Fruit fly (Drosophila melanogaster) whole organism, embryonic: ENCODE results near the gene elB.

Experiments used
- CG10366 ChIP-seq: fragments of 200-800 bp; sonication (Bioruptor generic); IDR thresholded peaks from 2 replicates; pipeline ENCODE4 v1.3.6; 2022; ENCODE audit warnings: missing biosample characterization, missing genetic modification characterization
- CG11456 ChIP-seq: fragments of 200-800 bp; sonication (Bioruptor generic); IDR thresholded peaks from 3 replicates; pipeline ENCODE4 v1.3.6; 2022; ENCODE audit warnings: missing biosample characterization, missing genetic modification characterization
- CG13624 ChIP-seq: fragments of 200-800 bp; sonication (Bioruptor generic); optimal IDR thresholded peaks from 2 replicates; lab custom pipeline; 2016; ENCODE audit warnings: missing biosample characterization, missing genetic modification characterization
- CG2202 ChIP-seq: fragments of 200-800 bp; sonication (Bioruptor generic); optimal IDR thresholded peaks from 2 replicates; lab custom pipeline; 2018; ENCODE audit warnings: missing biosample characterization, mild to moderate bottlenecking, missing genetic modification characterization
- CG4820 ChIP-seq: fragments of 200-800 bp; sonication (Bioruptor generic); optimal IDR thresholded peaks from 3 replicates; lab custom pipeline; 2016; ENCODE audit warnings: missing biosample characterization, missing genetic modification characterization
- Dbx ChIP-seq: fragments of 200-800 bp; sonication (Bioruptor generic); IDR thresholded peaks from 3 replicates; pipeline ENCODE4 v1.3.6; 2022; ENCODE audit warnings: missing biosample characterization, missing genetic modification characterization
- Gug ChIP-seq: fragments of 200-800 bp; sonication (Bioruptor generic); IDR thresholded peaks from 4 replicates; pipeline ENCODE4 v1.3.6; 2022; ENCODE audit warnings: missing biosample characterization, missing genetic modification characterization
- HLH54F ChIP-seq: fragments of 200-800 bp; sonication (Bioruptor generic); optimal IDR thresholded peaks from 3 replicates; lab custom pipeline; 2016; ENCODE audit warnings: missing biosample characterization, missing genetic modification characterization
- HLHmδ ChIP-seq: fragments of 200-800 bp; sonication (Bioruptor generic); optimal IDR thresholded peaks from 2 replicates; lab custom pipeline; 2018; ENCODE audit warnings: missing biosample characterization, mild to moderate bottlenecking, missing genetic modification characterization, moderate library complexity
- Nf-YC ChIP-seq: fragments of 200-800 bp; optimal IDR thresholded peaks from 3 replicates; lab custom pipeline; 2019; ENCODE audit warnings: missing biosample characterization, mild to moderate bottlenecking, missing genetic modification characterization, moderate library complexity
- Poxn ChIP-seq: fragments of 200-800 bp; sonication (Bioruptor generic); IDR thresholded peaks from 2 replicates; pipeline ENCODE4 v1.3.6; 2022; ENCODE audit warnings: missing biosample characterization, missing genetic modification characterization
- insv ChIP-seq, 2 experiments: fragments of 200-800 bp; sonication (Bioruptor generic); optimal IDR thresholded peaks; 3 replicates each; lab custom pipeline; 2016 to 2018; ENCODE audit warnings: missing biosample characterization in 2 of 2, missing genetic modification characterization in 2 of 2
- nerfin-2 ChIP-seq: fragments of 200-800 bp; sonication (Bioruptor generic); IDR thresholded peaks from 2 replicates; pipeline ENCODE4 v1.3.6; 2022; ENCODE audit warnings: missing biosample characterization, missing genetic modification characterization; ENCODE audit not compliant: partially characterized antibody
- sisA ChIP-seq: fragments of 200-800 bp; sonication (Bioruptor generic); IDR thresholded peaks from 2 replicates; pipeline ENCODE4 v1.3.6; 2022; ENCODE audit warnings: missing biosample characterization, missing genetic modification characterization

dm6 chr2L:14398562-14398961 is 10.8 kb downstream of the elB start:
- TF ChIP-seq nerfin-2 (no peak), Dbx (no peak), CG10366 (no peak), Poxn (GFP tag; lab: Robert Waterston, UW) (no peak), Nf-YC (tag; lab: Kevin White, UChicago) (no peak), CG11456 (GFP tag; lab: Robert Waterston, UW) (no peak), Gug (no peak), insv (GFP tag; optimal IDR thresholded peaks at IDR 0.05; lab: Kevin White, UChicago) (no peak), HLH54F (GFP tag; lab: Kevin White, UChicago) (no peak), CG2202 (no peak), CG13624 (GFP tag; lab: Kevin White, UChicago) (no peak), sisA (no peak), HLHmδ (GFP tag; lab: Kevin White, UChicago) (no peak), CG4820 (GFP tag; lab: Kevin White, UChicago) (no peak)
